Fruit fly (Drosophila melanogaster) whole organism, embryonic: ENCODE measurements around the gene Pka-C1.

Experiments
- Bdp1 ChIP-seq: fragments of 200-800 bp; sonication (Bioruptor generic); optimal IDR thresholded peaks from 3 replicates; lab custom pipeline; 2016; ENCODE audit warnings: missing biosample characterization, missing genetic modification characterization
- Bteb2 ChIP-seq: fragments of 200-800 bp; sonication (Bioruptor generic); optimal IDR thresholded peaks from 2 replicates; lab custom pipeline; 2016; ENCODE audit warnings: missing biosample characterization, missing genetic modification characterization
- C15 ChIP-seq: fragments of 200-800 bp; sonication (Bioruptor generic); IDR thresholded peaks from 3 replicates; pipeline ENCODE4 v1.3.6; 2022; ENCODE audit warnings: missing biosample characterization, missing genetic modification characterization
- CG10147 ChIP-seq: fragments of 200-800 bp; sonication (Bioruptor generic); optimal IDR thresholded peaks from 2 replicates; lab custom pipeline; 2019; ENCODE audit warnings: missing biosample characterization, mild to moderate bottlenecking, missing genetic modification characterization, moderate library complexity
- CG11696 ChIP-seq: fragments of 200-800 bp; sonication (Bioruptor generic); IDR thresholded peaks from 2 replicates; pipeline ENCODE4 v1.3.6; 2022; ENCODE audit warnings: missing biosample characterization, missing genetic modification characterization
- CG1233 ChIP-seq: fragments of 200-800 bp; sonication (Bioruptor generic); optimal IDR thresholded peaks from 4 replicates; lab custom pipeline; 2018; ENCODE audit warnings: missing biosample characterization, mild to moderate bottlenecking, missing genetic modification characterization
- CG16779 ChIP-seq: fragments of 200-800 bp; sonication (Bioruptor generic); IDR thresholded peaks from 2 replicates; pipeline ENCODE4 v1.3.6; 2022; ENCODE audit warnings: missing biosample characterization, missing genetic modification characterization
- CG17568 ChIP-seq: fragments of 200-800 bp; sonication (Bioruptor generic); optimal IDR thresholded peaks from 2 replicates; lab custom pipeline; 2018; ENCODE audit warnings: missing biosample characterization, mild to moderate bottlenecking, missing genetic modification characterization, moderate library complexity
- CG31224 ChIP-seq: fragments of 200-800 bp; sonication (Bioruptor generic); IDR thresholded peaks from 2 replicates; pipeline ENCODE4 v1.3.6; 2022; ENCODE audit warnings: missing biosample characterization, missing genetic modification characterization
- CG32772 ChIP-seq: fragments of 200-800 bp; sonication (Bioruptor generic); IDR thresholded peaks from 2 replicates; pipeline ENCODE4 v1.3.6; 2022; ENCODE audit warnings: missing biosample characterization, missing genetic modification characterization
- CG34224 ChIP-seq: fragments of 200-800 bp; sonication (Bioruptor generic); IDR thresholded peaks from 3 replicates; pipeline ENCODE4 v1.3.6; 2022; ENCODE audit warnings: missing biosample characterization, missing genetic modification characterization; ENCODE audit not compliant: partially characterized antibody
- CG4424 ChIP-seq: fragments of 200-800 bp; sonication (Bioruptor generic); optimal IDR thresholded peaks from 3 replicates; lab custom pipeline; 2016; ENCODE audit warnings: missing biosample characterization, missing genetic modification characterization
- CG6683 ChIP-seq: fragments of 200-800 bp; sonication (Bioruptor generic); optimal IDR thresholded peaks from 2 replicates; lab custom pipeline; 2017; ENCODE audit warnings: missing biosample characterization, mild to moderate bottlenecking, missing genetic modification characterization, missing genetic modification reagents
- CG7372 ChIP-seq: fragments of 200-800 bp; sonication (Bioruptor generic); IDR thresholded peaks from 2 replicates; pipeline ENCODE4 v1.3.6; 2022; ENCODE audit warnings: missing biosample characterization, missing genetic modification characterization
- CG7786 ChIP-seq: fragments of 200-800 bp; sonication (Bioruptor generic); optimal IDR thresholded peaks from 2 replicates; lab custom pipeline; 2016; ENCODE audit warnings: missing biosample characterization, missing genetic modification characterization
- CHES-1-like ChIP-seq: fragments of 200-800 bp; sonication (Bioruptor generic); optimal IDR thresholded peaks from 2 replicates; lab custom pipeline; 2016; ENCODE audit warnings: missing biosample characterization, missing genetic modification characterization
- CkIIα-i1 ChIP-seq: fragments of 200-800 bp; sonication (Bioruptor generic); IDR thresholded peaks from 2 replicates; pipeline ENCODE4 v1.3.6; 2022; ENCODE audit warnings: missing biosample characterization, missing genetic modification characterization
- Dbx ChIP-seq: fragments of 200-800 bp; sonication (Bioruptor generic); IDR thresholded peaks from 3 replicates; pipeline ENCODE4 v1.3.6; 2022; ENCODE audit warnings: missing biosample characterization, missing genetic modification characterization
- Dek ChIP-seq: fragments of 200-800 bp; sonication (Bioruptor generic); optimal IDR thresholded peaks from 3 replicates; lab custom pipeline; 2019; ENCODE audit warnings: missing biosample characterization, mild to moderate bottlenecking, missing genetic modification characterization, moderate library complexity
- Dll ChIP-seq: fragments of 200-800 bp; sonication (Bioruptor generic); IDR thresholded peaks from 4 replicates; pipeline ENCODE4 v1.3.6; 2022; ENCODE audit warnings: missing biosample characterization, missing genetic modification characterization; ENCODE audit not compliant: partially characterized antibody
- E2f1 ChIP-seq: fragments of 200-800 bp; sonication (Bioruptor generic); IDR thresholded peaks from 2 replicates; pipeline ENCODE4 v1.3.6; 2022; ENCODE audit warnings: missing biosample characterization, missing genetic modification characterization
- Gug ChIP-seq: fragments of 200-800 bp; sonication (Bioruptor generic); IDR thresholded peaks from 4 replicates; pipeline ENCODE4 v1.3.6; 2022; ENCODE audit warnings: missing biosample characterization, missing genetic modification characterization
- Hmr ChIP-seq: fragments of 200-800 bp; sonication (Bioruptor generic); optimal IDR thresholded peaks from 3 replicates; lab custom pipeline; 2017; ENCODE audit warnings: mild to moderate bottlenecking, missing biosample characterization, missing genetic modification reagents, missing genetic modification characterization
- Hmx ChIP-seq: fragments of 200-800 bp; sonication (Bioruptor generic); optimal IDR thresholded peaks from 2 replicates; lab custom pipeline; 2016; ENCODE audit warnings: missing biosample characterization, missing genetic modification characterization
- Hr3 ChIP-seq: fragments of 200-800 bp; sonication (Bioruptor generic); optimal IDR thresholded peaks from 3 replicates; lab custom pipeline; 2016; ENCODE audit warnings: missing biosample characterization, missing genetic modification characterization
- Hsf ChIP-seq: fragments of 200-800 bp; sonication (Bioruptor generic); optimal IDR thresholded peaks from 3 replicates; lab custom pipeline; 2016; ENCODE audit warnings: missing biosample characterization, missing genetic modification characterization
- MTF-1 ChIP-seq: fragments of 200-800 bp; sonication (Bioruptor generic); optimal IDR thresholded peaks from 2 replicates; lab custom pipeline; 2018; ENCODE audit warnings: missing biosample characterization, mild to moderate bottlenecking, missing genetic modification characterization, borderline replicate concordance
- Max ChIP-seq: fragments of 200-800 bp; sonication (Bioruptor generic); optimal IDR thresholded peaks from 2 replicates; lab custom pipeline; 2016; ENCODE audit warnings: missing biosample characterization, mild to moderate bottlenecking, missing genetic modification characterization
- Meics ChIP-seq: fragments of 200-800 bp; sonication (Bioruptor generic); optimal IDR thresholded peaks from 2 replicates; lab custom pipeline; 2017; ENCODE audit warnings: missing biosample characterization, mild to moderate bottlenecking, missing genetic modification characterization
- Sox100B ChIP-seq: fragments of 200-800 bp; sonication (Bioruptor generic); optimal IDR thresholded peaks from 3 replicates; lab custom pipeline; 2018; ENCODE audit warnings: missing biosample characterization, mild to moderate bottlenecking, missing genetic modification characterization
- Ssrp ChIP-seq: fragments of 200-800 bp; sonication (Bioruptor generic); optimal IDR thresholded peaks from 2 replicates; lab custom pipeline; 2018; ENCODE audit warnings: missing biosample characterization, mild to moderate bottlenecking, missing genetic modification characterization, moderate library complexity
- ato ChIP-seq: fragments of 200-800 bp; sonication (Bioruptor generic); IDR thresholded peaks from 2 replicates; pipeline ENCODE4 v1.3.6; 2022; ENCODE audit warnings: missing biosample characterization, missing genetic modification characterization; ENCODE audit not compliant: partially characterized antibody
- cg ChIP-seq: fragments of 200-800 bp; sonication (Bioruptor generic); optimal IDR thresholded peaks from 3 replicates; lab custom pipeline; 2019; ENCODE audit warnings: missing biosample characterization, mild to moderate bottlenecking, missing genetic modification characterization, moderate library complexity
- chm ChIP-seq: fragments of 200-800 bp; sonication (Bioruptor generic); IDR thresholded peaks from 2 replicates; pipeline ENCODE4 v1.3.6; 2022; ENCODE audit warnings: missing biosample characterization, missing genetic modification characterization
- croc ChIP-seq: fragments of 200-800 bp; sonication (Bioruptor generic); conservative IDR thresholded peaks from 3 replicates; pipeline ENCODE4 v1.3.6; 2022; ENCODE audit warnings: missing biosample characterization, missing genetic modification characterization
- cwo ChIP-seq: fragments of 200-800 bp; sonication (Bioruptor generic); optimal IDR thresholded peaks from 3 replicates; lab custom pipeline; 2017; ENCODE audit warnings: missing biosample characterization, missing genetic modification characterization, mild to moderate bottlenecking, moderate library complexity, missing genetic modification reagents
- danr ChIP-seq: fragments of 200-800 bp; sonication (Bioruptor generic); IDR thresholded peaks from 2 replicates; pipeline ENCODE4 v1.3.6; 2022; ENCODE audit warnings: missing biosample characterization, missing genetic modification characterization
- disco-r ChIP-seq: fragments of 200-800 bp; sonication (Bioruptor generic); optimal IDR thresholded peaks from 2 replicates; lab custom pipeline; 2016; ENCODE audit warnings: missing biosample characterization, missing genetic modification characterization
- dpn ChIP-seq, 2 experiments: fragments of 200-800 bp; sonication (Bioruptor generic); optimal IDR thresholded peaks; 3 replicates each; lab custom pipeline; 2016; ENCODE audit warnings: missing biosample characterization in 2 of 2, missing genetic modification characterization in 2 of 2
- kay ChIP-seq: fragments of 200-800 bp; sonication (Bioruptor generic); optimal IDR thresholded peaks from 2 replicates; lab custom pipeline; 2016; ENCODE audit warnings: missing biosample characterization, missing genetic modification characterization
- mirr ChIP-seq: fragments of 200-800 bp; sonication (Bioruptor generic); optimal IDR thresholded peaks from 3 replicates; lab custom pipeline; 2018; ENCODE audit warnings: missing biosample characterization, mild to moderate bottlenecking, missing genetic modification characterization
- pita ChIP-seq: fragments of 200-800 bp; sonication (Bioruptor generic); optimal IDR thresholded peaks from 2 replicates; lab custom pipeline; 2017; ENCODE audit warnings: missing biosample characterization, mild to moderate bottlenecking, missing genetic modification characterization
- ro ChIP-seq: fragments of 200-800 bp; sonication (Bioruptor generic); IDR thresholded peaks from 2 replicates; pipeline ENCODE4 v1.3.6; 2022; ENCODE audit warnings: missing biosample characterization, missing genetic modification characterization
- row ChIP-seq: fragments of 200-800 bp; sonication (Bioruptor generic); IDR thresholded peaks from 3 replicates; pipeline ENCODE4 v1.3.6; 2022; ENCODE audit warnings: missing biosample characterization, missing genetic modification characterization
- sc ChIP-seq, 3 experiments: fragments of >200 bp in 2 of 3; fragments of 200-800 bp in 1 of 3; sonication (Bioruptor generic) in 1 of 3; optimal IDR thresholded peaks; 2 replicates in 2 of 3; 3 replicates in 1 of 3; lab custom pipeline; 2017; ENCODE audit warnings: mild to moderate bottlenecking in 1 of 3, missing biosample characterization in 1 of 3, missing genetic modification characterization in 1 of 3, missing genetic modification reagents in 1 of 3
- sens ChIP-seq: fragments of 200-800 bp; sonication (Bioruptor generic); peaks from one replicate; lab custom pipeline; 2016; ENCODE audit warnings: missing biosample characterization, missing genetic modification characterization
- sisA ChIP-seq: fragments of 200-800 bp; sonication (Bioruptor generic); IDR thresholded peaks from 2 replicates; pipeline ENCODE4 v1.3.6; 2022; ENCODE audit warnings: missing biosample characterization, missing genetic modification characterization
- toy ChIP-seq: fragments of 200-800 bp; sonication (Bioruptor generic); IDR thresholded peaks from 2 replicates; pipeline ENCODE4 v1.3.6; 2022; ENCODE audit warnings: missing biosample characterization, missing genetic modification characterization
- wdn ChIP-seq: fragments of 200-800 bp; sonication (Bioruptor generic); IDR thresholded peaks from 2 replicates; pipeline ENCODE4 v1.3.6; 2022; ENCODE audit warnings: missing biosample characterization, missing genetic modification characterization
- yki ChIP-seq: fragments of >200 bp; optimal IDR thresholded peaks from 3 replicates; lab custom pipeline; 2018
- zf30C ChIP-seq: fragments of 200-800 bp; sonication (Bioruptor generic); optimal IDR thresholded peaks from 3 replicates; lab custom pipeline; 2018; ENCODE audit warnings: missing biosample characterization, mild to moderate bottlenecking, missing genetic modification characterization

The Pka-C1 gene

DNA sequence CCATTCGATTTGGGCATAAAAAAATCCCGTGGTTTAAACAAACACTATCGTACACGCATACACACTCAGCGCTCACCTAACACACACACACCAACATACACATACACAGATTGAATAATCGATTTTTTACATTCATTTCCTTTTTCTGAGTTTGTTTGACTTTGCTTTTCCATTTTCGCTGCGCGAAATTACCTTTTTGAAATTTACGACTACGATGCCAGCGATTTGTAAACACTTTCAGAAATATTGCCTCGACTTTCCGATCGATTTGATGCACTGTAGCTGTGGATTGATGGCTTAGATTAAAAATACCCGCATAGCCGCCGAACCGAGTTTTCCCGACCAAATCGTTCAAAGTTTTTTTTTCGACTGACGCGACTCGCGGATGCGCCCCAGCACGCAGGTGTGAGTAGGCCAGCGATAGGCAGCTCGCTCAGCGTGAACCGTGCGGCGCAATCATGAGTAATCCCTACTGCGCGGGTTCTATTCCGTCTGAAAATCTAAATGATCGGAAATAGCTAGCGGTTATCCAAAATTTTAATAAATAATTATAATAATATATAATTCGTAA, at the start of gene Pka-C1 (continued):
- TF ChIP-seq sc (optimal IDR thresholded peaks at IDR 0.05; lab: Kevin White, UChicago), result no peak
- no peak for TF ChIP-seq sc (GFP tag; optimal IDR thresholded peaks at IDR 0.05; lab: Kevin White, UChicago)
- no peak; the same call in 2 of the 3 replicates for TF ChIP-seq croc
- TF ChIP-seq CG4424 (GFP tag; lab: Kevin White, UChicago), result no peak
- no peak for TF ChIP-seq CG6683 (GFP tag; lab: Kevin White, UChicago)
- no peak for TF ChIP-seq Meics
- TF ChIP-seq kay (GFP tag; lab: Kevin White, UChicago), result no peak
- peak; percentile 40 for TF ChIP-seq MTF-1 (GFP tag; lab: Kevin White, UChicago)
- no peak for TF ChIP-seq Hmx (GFP tag; lab: Kevin White, UChicago)
- peak; percentile 61 for TF ChIP-seq Hmr (GFP tag; lab: Kevin White, UChicago)
- no peak for TF ChIP-seq cwo (GFP tag; lab: Kevin White, UChicago)
- TF ChIP-seq yki, result no peak
- TF ChIP-seq E2f1, result no peak
- TF ChIP-seq danr (GFP tag; lab: Robert Waterston, UW), result no peak
- TF ChIP-seq CG16779 (GFP tag; lab: Robert Waterston, UW), result no peak
- TF ChIP-seq ato (GFP tag; lab: Robert Waterston, UW), result peak; percentile 45
- TF ChIP-seq cg, result peak; percentile 98
- TF ChIP-seq CHES-1-like (GFP tag; lab: Kevin White, UChicago), result peak; percentile 18
- no peak for TF ChIP-seq Max (GFP tag; lab: Kevin White, UChicago)
- TF ChIP-seq C15, result 0 out of 3 replicates have a peak, but pooled peaks have one; percentile 14
- TF ChIP-seq chm, result peak; percentile 85
- no peak for TF ChIP-seq Bteb2 (GFP tag; lab: Kevin White, UChicago)
- TF ChIP-seq Dll (GFP tag; lab: Robert Waterston, UW), result no peak
- TF ChIP-seq sens (GFP tag; lab: Kevin White, UChicago), result peak; percentile 75
- no peak for TF ChIP-seq toy (GFP tag; lab: Robert Waterston, UW)
- no peak for TF ChIP-seq CkIIα-i1 (GFP tag; lab: Robert Waterston, UW)
- TF ChIP-seq CG17568 (GFP tag; lab: Kevin White, UChicago), result peak; percentile 39
- no peak for TF ChIP-seq pita
- TF ChIP-seq CG11696, result no peak
- no peak for TF ChIP-seq CG34224 (GFP tag; lab: Robert Waterston, UW)
- peak in 1 of 2 experiments; percentile 4 for TF ChIP-seq dpn (GFP tag; optimal IDR thresholded peaks at IDR 0.05; lab: Kevin White, UChicago)
- TF ChIP-seq CG10147 (GFP tag; lab: Kevin White, UChicago), result peak; percentile 46
- no peak for TF ChIP-seq disco-r (GFP tag; lab: Kevin White, UChicago)
- peak; percentile 90 for TF ChIP-seq CG32772
- TF ChIP-seq Dek (tag; lab: Kevin White, UChicago), result peak; percentile 56
- 0 out of 2 replicates have a peak, but pooled peaks have one; percentile 21 for TF ChIP-seq sisA (GFP tag; lab: Robert Waterston, UW)
- TF ChIP-seq row (GFP tag; lab: Robert Waterston, UW), result peak; percentile 59; the same call in 2 of the 3 replicates
- TF ChIP-seq wdn (GFP tag; lab: Robert Waterston, UW), result peak; percentile 50
- no peak for TF ChIP-seq Hsf (GFP tag; lab: Kevin White, UChicago)
- TF ChIP-seq Gug, result no peak; the same call in 3 of the 4 replicates
- no peak for TF ChIP-seq CG1233 (GFP tag; lab: Kevin White, UChicago)
- peak; percentile 36 for TF ChIP-seq Ssrp (tag; lab: Kevin White, UChicago)
- no peak for TF ChIP-seq CG7372 (GFP tag; lab: Robert Waterston, UW)
- no peak for TF ChIP-seq ro
- peak; percentile 7 for TF ChIP-seq mirr (GFP tag; lab: Kevin White, UChicago)
- TF ChIP-seq CG7786 (GFP tag; lab: Kevin White, UChicago), result no peak
- TF ChIP-seq Bdp1 (GFP tag; lab: Kevin White, UChicago), result no peak
- no peak for TF ChIP-seq Sox100B (GFP tag; lab: Kevin White, UChicago)
- TF ChIP-seq Hr3 (GFP tag; lab: Kevin White, UChicago), result peak; percentile 7
- TF ChIP-seq Dbx, result peak; percentile 62; the same call in 2 of the 3 replicates
- peak; percentile 32 for TF ChIP-seq zf30C (GFP tag; lab: Kevin White, UChicago)
- no peak for TF ChIP-seq CG31224 (GFP tag; lab: Robert Waterston, UW)
